Fruit fly (Drosophila melanogaster): ENCODE measurements around the gene CG43155.

The CG43155 gene

dm6 chrX:11466757-11467156, 7.2 kb downstream of the CG43155 start (continued):
- TF ChIP-seq gcm2 (GFP tag; optimal IDR thresholded peaks at IDR 0.05) (no peak), Max (GFP tag; optimal IDR thresholded peaks at IDR 0.05) (no peak), scrt (GFP tag; optimal IDR thresholded peaks at IDR 0.05) (no peak), Bteb2 (GFP tag; optimal IDR thresholded peaks at IDR 0.05) (no peak), CG14014 (GFP tag; IDR thresholded peaks at IDR 0.05) (0 out of 2 replicates have a peak, but pooled peaks have one; percentile 32), Gsc (GFP tag; IDR thresholded peaks at IDR 0.05) (no peak), Drgx (GFP tag; IDR thresholded peaks at IDR 0.05) (no peak), al (GFP tag; IDR thresholded peaks at IDR 0.05) (no peak), eyg (GFP tag; optimal IDR thresholded peaks at IDR 0.05) (no peak), chn (GFP tag; optimal IDR thresholded peaks at IDR 0.05) (no peak), CG12659 (GFP tag; optimal IDR thresholded peaks at IDR 0.05) (no peak), CG13775 (GFP tag; optimal IDR thresholded peaks at IDR 0.05) (no peak), Gug (GFP tag; IDR thresholded peaks at IDR 0.05) (no peak; the same call in 3 of the 4 replicates), Pdp1 (GFP tag; optimal IDR thresholded peaks at IDR 0.05) (peak in 1 of 2 experiments; percentile 9), ewg (GFP tag; optimal IDR thresholded peaks at IDR 0.05) (no peak), CG17385 (GFP tag; optimal IDR thresholded peaks at IDR 0.05) (no peak), slp2 (GFP tag; optimal IDR thresholded peaks at IDR 0.05) (no peak), eve (GFP tag; optimal IDR thresholded peaks at IDR 0.05) (no peak), CG12299 (tag; optimal IDR thresholded peaks at IDR 0.05) (no peak), dati (GFP tag; IDR thresholded peaks at IDR 0.05) (no peak), ATbp (GFP tag; optimal IDR thresholded peaks at IDR 0.05) (no peak), CG17829 (tag; optimal IDR thresholded peaks at IDR 0.05) (no peak), CG11085 (GFP tag; IDR thresholded peaks at IDR 0.05) (no peak), Hmx (GFP tag; optimal IDR thresholded peaks at IDR 0.05) (no peak), bbx (GFP tag; IDR thresholded peaks at IDR 0.05; ENCODE audit: partially characterized antibody) (no peak), CG14441 (GFP tag; IDR thresholded peaks at IDR 0.05) (0 out of 2 replicates have a peak, but pooled peaks have one; percentile 28), Opbp (GFP tag; IDR thresholded peaks at IDR 0.05; ENCODE audit: partially characterized antibody) (no peak), CoRest (tag; optimal IDR thresholded peaks at IDR 0.05) (no peak), E2f1 (GFP tag; IDR thresholded peaks at IDR 0.05) (no peak), CG17359 (tag; optimal IDR thresholded peaks at IDR 0.05) (peak; percentile 27), CG1792 (GFP tag; optimal IDR thresholded peaks at IDR 0.05) (no peak), CG12071 (GFP tag; optimal IDR thresholded peaks at IDR 0.05) (no peak), CG8478 (optimal IDR thresholded peaks at IDR 0.05) (no peak), Doc3 (GFP tag; IDR thresholded peaks at IDR 0.05; ENCODE audit: partially characterized antibody) (no peak), CG9817 (tag; optimal IDR thresholded peaks at IDR 0.05) (no peak), cwo (GFP tag; optimal IDR thresholded peaks at IDR 0.05) (no peak), CG1233 (GFP tag; optimal IDR thresholded peaks at IDR 0.05) (no peak), Fer1 (GFP tag; optimal IDR thresholded peaks at IDR 0.05) (no peak), Spps (tag; optimal IDR thresholded peaks at IDR 0.05) (no peak), CG32772 (GFP tag; IDR thresholded peaks at IDR 0.05) (0 out of 2 replicates have a peak, but pooled peaks have one; percentile 23), CG4360 (GFP tag; IDR thresholded peaks at IDR 0.05) (no peak), mirr (GFP tag; optimal IDR thresholded peaks at IDR 0.05) (no peak), Asciz (GFP tag; optimal IDR thresholded peaks at IDR 0.05) (no peak), E2f2 (GFP tag; IDR thresholded peaks at IDR 0.05) (no peak), CG18011 (GFP tag; optimal IDR thresholded peaks at IDR 0.05) (no peak), CG12744 (GFP tag; optimal IDR thresholded peaks at IDR 0.05) (no peak), gfzf (GFP tag; optimal IDR thresholded peaks at IDR 0.05) (no peak), CG6654 (GFP tag; optimal IDR thresholded peaks at IDR 0.05) (no peak), CG43689 (GFP tag; IDR thresholded peaks at IDR 0.05) (no peak), trh (GFP tag; optimal IDR thresholded peaks at IDR 0.05) (no peak), CG33213 (GFP tag; optimal IDR thresholded peaks at IDR 0.05) (no peak), CG7372 (GFP tag; IDR thresholded peaks at IDR 0.05) (no peak)
